Fruit fly (Drosophila melanogaster) whole organism, embryonic: ENCODE data around the gene CG17666.

Source experiments
- Aef1 ChIP-seq: fragments of 200-800 bp; sonication (Bioruptor generic); IDR thresholded peaks from 3 replicates; pipeline ENCODE4 v1.3.6; 2022; ENCODE audit warnings: missing biosample characterization, missing genetic modification characterization
- CG10274 ChIP-seq: fragments of 200-800 bp; sonication (Bioruptor generic); optimal IDR thresholded peaks from 3 replicates; lab custom pipeline; 2017; ENCODE audit warnings: missing biosample characterization, mild to moderate bottlenecking, missing genetic modification characterization
- CG10321 ChIP-seq: fragments of 200-800 bp; sonication (Bioruptor generic); IDR thresholded peaks from 2 replicates; pipeline ENCODE4 v1.3.6; 2022; ENCODE audit warnings: missing biosample characterization, missing genetic modification characterization
- CG10543 ChIP-seq: fragments of 200-800 bp; sonication (Bioruptor generic); optimal IDR thresholded peaks from 3 replicates; lab custom pipeline; 2017; ENCODE audit warnings: missing biosample characterization, mild to moderate bottlenecking, missing genetic modification characterization, moderate library complexity
- CG10565 ChIP-seq: fragments of 200-800 bp; sonication (Bioruptor generic); optimal IDR thresholded peaks from 3 replicates; lab custom pipeline; 2016; ENCODE audit warnings: missing biosample characterization, mild to moderate bottlenecking, missing genetic modification characterization
- CG11093 ChIP-seq: fragments of 200-800 bp; sonication (Bioruptor generic); IDR thresholded peaks from 3 replicates; pipeline ENCODE4 v1.3.6; 2022; ENCODE audit warnings: missing biosample characterization, missing genetic modification characterization
- CG12155 ChIP-seq: fragments of 200-800 bp; sonication (Bioruptor generic); optimal IDR thresholded peaks from 3 replicates; lab custom pipeline; 2016; ENCODE audit warnings: missing biosample characterization, missing genetic modification characterization
- CG13624 ChIP-seq: fragments of 200-800 bp; sonication (Bioruptor generic); optimal IDR thresholded peaks from 2 replicates; lab custom pipeline; 2016; ENCODE audit warnings: missing biosample characterization, missing genetic modification characterization
- CG14050 ChIP-seq: fragments of 200-800 bp; sonication (Bioruptor generic); IDR thresholded peaks from 3 replicates; pipeline ENCODE4 v1.3.6; 2022; ENCODE audit warnings: missing biosample characterization, missing genetic modification characterization
- CG14441 ChIP-seq: fragments of 200-800 bp; sonication (Bioruptor generic); IDR thresholded peaks from 2 replicates; pipeline ENCODE4 v1.3.6; 2022; ENCODE audit warnings: missing biosample characterization, missing genetic modification characterization
- CG15269 ChIP-seq: fragments of 200-800 bp; sonication (Bioruptor generic); optimal IDR thresholded peaks from 2 replicates; lab custom pipeline; 2018; ENCODE audit warnings: missing biosample characterization, mild to moderate bottlenecking, missing genetic modification characterization, moderate library complexity
- CG16863 ChIP-seq: fragments of 200-800 bp; sonication (Bioruptor generic); optimal IDR thresholded peaks from 3 replicates; lab custom pipeline; 2016; ENCODE audit warnings: missing biosample characterization, missing genetic modification characterization
- CG17912 ChIP-seq: fragments of 200-800 bp; sonication (Bioruptor generic); optimal IDR thresholded peaks from 2 replicates; lab custom pipeline; 2018; ENCODE audit warnings: missing biosample characterization, mild to moderate bottlenecking, missing genetic modification characterization
- CG18011 ChIP-seq: fragments of 200-800 bp; sonication (Bioruptor generic); optimal IDR thresholded peaks from 2 replicates; lab custom pipeline; 2017; ENCODE audit warnings: missing biosample characterization, missing genetic modification characterization, mild to moderate bottlenecking, moderate library complexity, missing genotype
- CG33213 ChIP-seq: fragments of 200-800 bp; sonication (Bioruptor generic); optimal IDR thresholded peaks from 3 replicates; lab custom pipeline; 2016; ENCODE audit warnings: missing biosample characterization, missing genetic modification characterization
- CG34376 ChIP-seq: fragments of 200-800 bp; sonication (Bioruptor generic); optimal IDR thresholded peaks from 2 replicates; lab custom pipeline; 2018; ENCODE audit warnings: missing biosample characterization, mild to moderate bottlenecking, missing genetic modification characterization
- CG3726 ChIP-seq: fragments of 200-800 bp; sonication (Bioruptor generic); IDR thresholded peaks from 3 replicates; pipeline ENCODE4, ENCODE4 v1.3.6; 2022; ENCODE audit warnings: missing biosample characterization, missing genetic modification characterization
- CG3838 ChIP-seq: fragments of 200-800 bp; sonication (Bioruptor generic); optimal IDR thresholded peaks from 3 replicates; lab custom pipeline; 2016; ENCODE audit warnings: missing biosample characterization, missing genetic modification characterization
- CG7786 ChIP-seq: fragments of 200-800 bp; sonication (Bioruptor generic); optimal IDR thresholded peaks from 2 replicates; lab custom pipeline; 2016; ENCODE audit warnings: missing biosample characterization, missing genetic modification characterization
- CG8924 ChIP-seq: fragments of 200-800 bp; optimal IDR thresholded peaks from 3 replicates; lab custom pipeline; 2019; ENCODE audit warnings: missing biosample characterization, mild to moderate bottlenecking, missing genetic modification characterization, moderate library complexity
- CHES-1-like ChIP-seq: fragments of 200-800 bp; sonication (Bioruptor generic); optimal IDR thresholded peaks from 2 replicates; lab custom pipeline; 2016; ENCODE audit warnings: missing biosample characterization, missing genetic modification characterization
- Fer2 ChIP-seq: fragments of 200-800 bp; sonication (Bioruptor generic); optimal IDR thresholded peaks from 2 replicates; lab custom pipeline; 2018; ENCODE audit warnings: missing biosample characterization, mild to moderate bottlenecking, missing genetic modification characterization, moderate library complexity
- Gsc ChIP-seq: fragments of 200-800 bp; sonication (Bioruptor generic); IDR thresholded peaks from 2 replicates; pipeline ENCODE4 v1.3.6; 2022; ENCODE audit warnings: missing biosample characterization, missing genetic modification characterization
- HLH4C ChIP-seq: fragments of 200-800 bp; sonication (Bioruptor generic); IDR thresholded peaks from 3 replicates; pipeline ENCODE4 v1.3.6; 2022; ENCODE audit warnings: missing biosample characterization, missing genetic modification characterization; ENCODE audit not compliant: partially characterized antibody
- Hmr ChIP-seq: fragments of 200-800 bp; sonication (Bioruptor generic); optimal IDR thresholded peaks from 3 replicates; lab custom pipeline; 2017; ENCODE audit warnings: mild to moderate bottlenecking, missing biosample characterization, missing genetic modification reagents, missing genetic modification characterization
- Hr3 ChIP-seq: fragments of 200-800 bp; sonication (Bioruptor generic); optimal IDR thresholded peaks from 3 replicates; lab custom pipeline; 2016; ENCODE audit warnings: missing biosample characterization, missing genetic modification characterization
- Nf-YB ChIP-seq: fragments of 200-800 bp; sonication (Bioruptor generic); optimal IDR thresholded peaks from 3 replicates; lab custom pipeline; 2019; ENCODE audit warnings: missing biosample characterization, mild to moderate bottlenecking, missing genetic modification characterization, moderate library complexity
- Rfx ChIP-seq: fragments of 200-800 bp; sonication (Bioruptor generic); IDR thresholded peaks from 2 replicates; pipeline ENCODE4 v1.3.6; 2022; ENCODE audit warnings: missing biosample characterization, missing genetic modification characterization
- Scr ChIP-seq: fragments of 200-800 bp; sonication (Bioruptor generic); IDR thresholded peaks from 2 replicates; pipeline ENCODE4 v1.3.6; 2022; ENCODE audit warnings: missing biosample characterization, missing genetic modification characterization; ENCODE audit not compliant: partially characterized antibody
- Side ChIP-seq: fragments of 200-800 bp; sonication (Bioruptor generic); optimal IDR thresholded peaks from 2 replicates; lab custom pipeline; 2016; ENCODE audit warnings: missing biosample characterization, missing genetic modification characterization
- Sox102F ChIP-seq: fragments of 200-800 bp; sonication (Bioruptor generic); optimal IDR thresholded peaks from 2 replicates; lab custom pipeline; 2018; ENCODE audit warnings: missing biosample characterization, mild to moderate bottlenecking, missing genetic modification characterization, moderate library complexity
- Taf1 ChIP-seq: fragments of 200-800 bp; sonication (Bioruptor generic); IDR thresholded peaks from 2 replicates; pipeline ENCODE4 v1.3.6; 2022; ENCODE audit warnings: missing biosample characterization, missing genetic modification characterization
- bcd ChIP-seq: fragments of 200-800 bp; sonication (Bioruptor generic); optimal IDR thresholded peaks from 2 replicates; lab custom pipeline; 2017; ENCODE audit warnings: missing biosample characterization, mild to moderate bottlenecking, missing genetic modification characterization
- caup ChIP-seq: fragments of 200-800 bp; sonication (Bioruptor generic); optimal IDR thresholded peaks from 3 replicates; lab custom pipeline; 2017; ENCODE audit warnings: missing biosample characterization, mild to moderate bottlenecking, missing genetic modification characterization, moderate library complexity; ENCODE audit not compliant: severe bottlenecking
- chif ChIP-seq, 2 experiments: fragments of 200-800 bp; sonication (Bioruptor generic); optimal IDR thresholded peaks; 3 replicates each; lab custom pipeline; 2016; ENCODE audit warnings: missing biosample characterization in 2 of 2, missing genetic modification characterization in 2 of 2
- dysf ChIP-seq: fragments of 200-800 bp; sonication (Bioruptor generic); IDR thresholded peaks from 3 replicates; pipeline ENCODE4 v1.3.6; 2022; ENCODE audit warnings: missing biosample characterization, missing genetic modification characterization
- ems ChIP-seq: fragments of 200-800 bp; sonication (Bioruptor generic); optimal IDR thresholded peaks from 3 replicates; lab custom pipeline; 2016; ENCODE audit warnings: missing biosample characterization, missing genetic modification characterization
- grn ChIP-seq: fragments of 200-800 bp; sonication (Bioruptor generic); optimal IDR thresholded peaks from 3 replicates; lab custom pipeline; 2017; ENCODE audit warnings: missing biosample characterization, missing genetic modification characterization
- insv ChIP-seq, 2 experiments: fragments of 200-800 bp; sonication (Bioruptor generic); optimal IDR thresholded peaks; 3 replicates each; lab custom pipeline; 2016 to 2018; ENCODE audit warnings: missing biosample characterization in 2 of 2, missing genetic modification characterization in 2 of 2
- lmd ChIP-seq: fragments of 200-800 bp; sonication (Bioruptor generic); IDR thresholded peaks from 2 replicates; pipeline ENCODE4 v1.3.6; 2022; ENCODE audit warnings: missing biosample characterization, missing genetic modification characterization
- luna ChIP-seq: fragments of 200-800 bp; sonication (Bioruptor generic); optimal IDR thresholded peaks from 2 replicates; lab custom pipeline; 2016; ENCODE audit warnings: missing biosample characterization, missing genetic modification characterization
- maf-S ChIP-seq: fragments of 200-800 bp; sonication (Bioruptor generic); optimal IDR thresholded peaks from 2 replicates; lab custom pipeline; 2016; ENCODE audit warnings: missing biosample characterization, missing genetic modification characterization
- mirr ChIP-seq: fragments of 200-800 bp; sonication (Bioruptor generic); optimal IDR thresholded peaks from 3 replicates; lab custom pipeline; 2018; ENCODE audit warnings: missing biosample characterization, mild to moderate bottlenecking, missing genetic modification characterization
- odd ChIP-seq: fragments of 200-800 bp; sonication (Bioruptor generic); optimal IDR thresholded peaks from 2 replicates; lab custom pipeline; 2017; ENCODE audit warnings: missing biosample characterization, mild to moderate bottlenecking, missing genetic modification characterization
- scrt ChIP-seq: fragments of 200-800 bp; sonication (Bioruptor generic); optimal IDR thresholded peaks from 2 replicates; lab custom pipeline; 2018; ENCODE audit warnings: missing biosample characterization, mild to moderate bottlenecking, missing genetic modification characterization, moderate library complexity
- yki ChIP-seq: fragments of >200 bp; optimal IDR thresholded peaks from 3 replicates; lab custom pipeline; 2018
- zfh1 ChIP-seq: fragments of 200-800 bp; sonication (Bioruptor generic); IDR thresholded peaks from 3 replicates; pipeline ENCODE4 v1.3.6; 2022; ENCODE audit warnings: missing biosample characterization, missing genetic modification characterization

CG17666 gene

DNA sequence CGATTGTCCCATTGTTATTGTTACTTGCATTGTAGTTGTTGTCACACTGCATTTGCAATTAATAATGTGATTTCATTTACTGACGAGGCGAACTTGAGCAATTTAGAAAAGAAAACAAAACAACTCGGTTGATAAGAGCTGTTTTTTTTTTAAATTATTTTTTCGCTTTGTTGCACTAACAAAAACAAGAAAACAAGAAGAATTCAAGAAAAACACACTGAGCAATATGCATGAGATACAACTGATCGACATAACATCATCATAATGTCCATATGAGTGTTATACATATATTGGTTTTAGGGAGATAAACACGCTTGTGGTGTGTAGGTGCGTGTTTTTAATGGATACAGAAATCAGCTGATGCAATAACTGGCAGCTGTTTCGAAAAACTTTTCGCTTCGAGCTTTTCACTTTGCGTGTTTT lies 21.3 kb downstream of the CG17666 start (continued):
- TF ChIP-seq CG34376 (GFP tag; lab: Kevin White, UChicago), result peak; percentile 40
- peak; percentile 9 for TF ChIP-seq Sox102F (GFP tag; lab: Kevin White, UChicago)
- no peak for TF ChIP-seq zfh1 (GFP tag; lab: Robert Waterston, UW)

- TF ChIP-seq lmd (peak; percentile 53; the same call in 1 of the 2 replicates), scrt (peak; percentile 36), CG14050 (GFP tag; lab: Robert Waterston, UW) (peak; percentile 12; the same call in 1 of the 3 replicates), Gsc (no peak), CG33213 (GFP tag; lab: Kevin White, UChicago) (no peak), insv (GFP tag; optimal IDR thresholded peaks at IDR 0.05; lab: Kevin White, UChicago) (no peak), bcd (GFP tag; lab: Kevin White, UChicago) (peak; percentile 45), Rfx (GFP tag; lab: Robert Waterston, UW) (peak; percentile 61), chif (GFP tag; optimal IDR thresholded peaks at IDR 0.05; lab: Kevin White, UChicago) (peak in 1 of 2 experiments; percentile 9), luna (GFP tag; lab: Kevin White, UChicago) (peak; percentile 37), CG14441 (GFP tag; lab: Robert Waterston, UW) (peak; percentile 41; the same call in 1 of the 2 replicates), CG10565 (GFP tag; lab: Kevin White, UChicago) (no peak), Scr (no peak), CG10274 (peak; percentile 16), Nf-YB (GFP tag; lab: Kevin White, UChicago) (peak; percentile 20), Taf1 (GFP tag; lab: Robert Waterston, UW) (peak; percentile 48; the same call in 1 of the 2 replicates), CG12155 (GFP tag; lab: Kevin White, UChicago) (peak; percentile 23), grn (GFP tag; lab: Kevin White, UChicago) (no peak), Aef1 (GFP tag; lab: Robert Waterston, UW) (0 out of 3 replicates have a peak, but pooled peaks have one; percentile 15), Side (GFP tag; lab: Kevin White, UChicago) (peak; percentile 54), ems (GFP tag; lab: Kevin White, UChicago) (peak; percentile 28), HLH4C (no peak), yki (lab: Kevin White, UChicago) (no peak), Hr3 (GFP tag; lab: Kevin White, UChicago) (peak; percentile 16), CG15269 (peak; percentile 57), maf-S (GFP tag; lab: Kevin White, UChicago) (peak; percentile 38), caup (peak; percentile 8), Hmr (GFP tag; lab: Kevin White, UChicago) (peak; percentile 66), CG17912 (GFP tag; lab: Kevin White, UChicago) (no peak), CG11093 (no peak), mirr (peak; percentile 36), CG7786 (peak; percentile 67), Fer2 (peak; percentile 6), CG3726 (GFP tag; lab: Robert Waterston, UW) (no peak), CG16863 (GFP tag; lab: Kevin White, UChicago) (peak; percentile 32), CG8924 (tag; lab: Kevin White, UChicago) (peak; percentile 51), CG3838 (GFP tag; lab: Kevin White, UChicago) (no peak), CG18011 (no peak), CHES-1-like (peak; percentile 65), dysf (peak; percentile 46; the same call in 1 of the 3 replicates), CG10543 (GFP tag; lab: Kevin White, UChicago) (peak; percentile 50), odd (peak; percentile 23), CG13624 (GFP tag; lab: Kevin White, UChicago) (peak; percentile 58), CG10321 (GFP tag; lab: Robert Waterston, UW) (no peak)
These were observed 22.3 kb downstream of the CG17666 start for dm6 chr3L:12803159-12804034.
